Worm (Caenorhabditis elegans): ENCODE results near the gene cest-5.2.

DNA sequence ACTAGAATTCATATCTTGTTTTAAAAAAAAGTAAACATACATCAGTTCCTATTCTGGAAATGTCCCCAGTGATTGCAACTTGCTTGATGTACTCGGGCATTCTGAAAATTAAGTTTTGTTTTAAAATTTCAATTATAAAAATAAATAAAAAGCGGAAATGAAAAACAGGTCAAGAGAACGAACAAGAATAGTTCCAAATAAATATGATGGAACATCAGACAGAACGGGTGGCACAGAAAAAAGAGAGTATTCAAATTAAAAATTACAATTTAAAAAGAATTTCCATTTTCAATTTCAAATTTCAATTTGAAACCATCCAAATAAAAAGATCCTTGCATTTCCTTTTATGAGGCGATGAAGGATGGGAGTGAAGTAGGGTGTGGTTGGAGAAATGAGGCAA lies 6.5 kb downstream of the cest-5.2 start, which contains the start of gene C01B10.3:
- no peak for TF ChIP-seq aha-1 (tag; optimal IDR thresholded peaks at IDR 0.05)
- TF ChIP-seq aly-2 (tag; optimal IDR thresholded peaks at IDR 0.05) = no peak
- no peak for TF ChIP-seq pqm-1 (tag; optimal IDR thresholded peaks at IDR 0.05)
- no peak for TF ChIP-seq lsy-2 (tag; optimal IDR thresholded peaks at IDR 0.05)
- TF ChIP-seq unc-62 (GFP tag; optimal IDR thresholded peaks at IDR 0.05) = no peak
- no peak for TF ChIP-seq nhr-11 (tag; optimal IDR thresholded peaks at IDR 0.05)
- no peak for TF ChIP-seq lin-15B (tag; optimal IDR thresholded peaks at IDR 0.05)
- TF ChIP-seq unc-30 (tag; optimal IDR thresholded peaks at IDR 0.05) = no peak

Data from whole organism, L1 larva.